Worm (Caenorhabditis elegans) whole organism, L1 larva: ENCODE results near the gene fbxb-60.

Source experiments
- elt-2 ChIP-seq: sonication (generic microtip); optimal IDR thresholded peaks from 2 replicates; lab custom pipeline; 2016; ENCODE audit warnings: missing genetic modification characterization, mild to moderate bottlenecking, inconsistent platforms, missing compliant biosample characterization, missing genetic modification reagents
- fos-1 ChIP-seq: fragments of 150-350 bp; optimal IDR thresholded peaks from 2 replicates; lab custom pipeline; 2014; ENCODE audit warnings: missing biosample characterization, missing genetic modification characterization
- lin-39 ChIP-seq: fragments of 150-350 bp; optimal IDR thresholded peaks from 2 replicates; lab custom pipeline; 2014; ENCODE audit warnings: missing biosample characterization, missing genetic modification reagents, missing genetic modification characterization
- unc-130 ChIP-seq: fragments of 150-350 bp; optimal IDR thresholded peaks from 2 replicates; lab custom pipeline; 2017; ENCODE audit warnings: missing biosample characterization, missing genetic modification characterization, inconsistent platforms
- ztf-4 ChIP-seq: fragments of 150-350 bp; optimal IDR thresholded peaks from 2 replicates; lab custom pipeline; 2014; ENCODE audit warnings: missing biosample characterization, missing genetic modification characterization

- TF ChIP-seq fos-1 (tag; lab: Kevin White, UChicago): no peak
- TF ChIP-seq unc-130: no peak
- no peak for TF ChIP-seq lin-39 (tag; lab: Kevin White, UChicago)
- no peak for TF ChIP-seq elt-2 (tag; lab: Kevin White, UChicago)
- TF ChIP-seq ztf-4 (tag; lab: Kevin White, UChicago): no peak
Observed at ce11 chrV:19325436-19325835, 27.8 kb downstream of the fbxb-60 start.
